Worm (Caenorhabditis elegans) whole organism, young adult: Measurements from ENCODE around the gene F36A4.4.

ENCODE experiments used
- B0035.1 ChIP-seq: sonication (generic microtip); optimal IDR thresholded peaks from 2 replicates; lab custom pipeline; 2016; ENCODE audit warnings: missing genetic modification characterization, mild to moderate bottlenecking, missing compliant biosample characterization, missing genotype, missing genetic modification reagents
- F10E7.11 ChIP-seq: sonication (generic microtip); optimal IDR thresholded peaks from 2 replicates; lab custom pipeline; 2017; ENCODE audit warnings: mild to moderate bottlenecking, missing genetic modification characterization, moderate library complexity, missing compliant biosample characterization
- F33H1.4 ChIP-seq: fragments of 200-800 bp; sonication (Bioruptor generic); IDR thresholded peaks from 2 replicates; pipeline ENCODE4 v1.3.6; 2022; ENCODE audit warnings: missing genetic modification reagents, missing genetic modification characterization, missing compliant biosample characterization
- T26A5.8 ChIP-seq: sonication (generic microtip); optimal IDR thresholded peaks from 2 replicates; lab custom pipeline; 2016; ENCODE audit warnings: missing genetic modification characterization, missing compliant biosample characterization
- Y53F4B.3 ChIP-seq: fragments of 200-800 bp; sonication (Bioruptor generic); IDR thresholded peaks from 2 replicates; pipeline ENCODE4 v1.3.6; 2022; ENCODE audit warnings: missing genetic modification reagents, missing genetic modification characterization, missing compliant biosample characterization
- Y56A3A.18 ChIP-seq: fragments of 200-800 bp; sonication (Bioruptor generic); IDR thresholded peaks from 2 replicates; pipeline ENCODE4 v1.3.6; 2022; ENCODE audit warnings: missing genetic modification reagents, missing genetic modification characterization, missing compliant biosample characterization
- Y95B8A.8 ChIP-seq: fragments of 200-800 bp; sonication (Bioruptor generic); IDR thresholded peaks from 2 replicates; pipeline ENCODE4 v1.3.6; 2022; ENCODE audit warnings: missing genetic modification reagents, missing genetic modification characterization, missing compliant biosample characterization
- atf-7 ChIP-seq: sonication (generic microtip); optimal IDR thresholded peaks from 2 replicates; lab custom pipeline; 2017; ENCODE audit warnings: mild to moderate bottlenecking, missing genetic modification characterization, missing compliant biosample characterization
- attf-5 ChIP-seq: fragments of 200-800 bp; sonication (Bioruptor generic); optimal IDR thresholded peaks from 2 replicates; lab custom pipeline; 2018; ENCODE audit warnings: mild to moderate bottlenecking, missing genetic modification characterization, missing compliant biosample characterization
- attf-6 ChIP-seq: fragments of 200-800 bp; sonication (Bioruptor generic); IDR thresholded peaks from 2 replicates; pipeline ENCODE4 v1.3.6; 2022; ENCODE audit warnings: missing genetic modification reagents, missing genetic modification characterization, missing compliant biosample characterization
- bed-1 ChIP-seq: fragments of 200-800 bp; sonication (Bioruptor generic); IDR thresholded peaks from 2 replicates; pipeline ENCODE4 v1.3.6; 2022; ENCODE audit warnings: missing genetic modification reagents, missing genetic modification characterization, missing compliant biosample characterization
- ceh-100 ChIP-seq: fragments of 200-800 bp; sonication (Bioruptor generic); IDR thresholded peaks from 2 replicates; pipeline ENCODE4 v1.3.6; 2022; ENCODE audit warnings: missing genetic modification reagents, missing genetic modification characterization, missing compliant biosample characterization
- ceh-40 ChIP-seq: fragments of 200-800 bp; sonication (Bioruptor generic); IDR thresholded peaks from 2 replicates; pipeline ENCODE4 v1.3.6; 2022; ENCODE audit warnings: missing genetic modification characterization, missing compliant biosample characterization
- ceh-91 ChIP-seq: fragments of 200-800 bp; sonication (Bioruptor generic); IDR thresholded peaks from 2 replicates; pipeline ENCODE4 v1.3.6; 2022; ENCODE audit warnings: missing genetic modification reagents, missing genetic modification characterization, missing compliant biosample characterization
- chd-7 ChIP-seq: sonication (generic microtip); optimal IDR thresholded peaks from 2 replicates; lab custom pipeline; 2016; ENCODE audit warnings: mild to moderate bottlenecking, missing genetic modification characterization, moderate library complexity, missing compliant biosample characterization
- efl-1 ChIP-seq: fragments of 150-350 bp; optimal IDR thresholded peaks from 2 replicates; lab custom pipeline; 2014; ENCODE audit warnings: missing biosample characterization, missing genetic modification reagents, missing genetic modification characterization
- ekl-4 ChIP-seq: fragments of 200-800 bp; sonication (Bioruptor generic); IDR thresholded peaks from 2 replicates; pipeline ENCODE4 v1.3.6; 2022; ENCODE audit warnings: missing genetic modification reagents, missing genetic modification characterization, missing compliant biosample characterization
- him-1 ChIP-seq: sonication (generic microtip); optimal IDR thresholded peaks from 2 replicates; lab custom pipeline; 2016; ENCODE audit warnings: missing genotype, missing genetic modification reagents, missing genetic modification characterization, missing compliant biosample characterization
- hlh-12 ChIP-seq: sonication (generic microtip); optimal IDR thresholded peaks from 2 replicates; lab custom pipeline; 2016; ENCODE audit warnings: missing genetic modification characterization, missing compliant biosample characterization
- hsf-1 ChIP-seq: fragments of 200-800 bp; sonication (Bioruptor generic); IDR thresholded peaks from 2 replicates; pipeline ENCODE4 v1.3.6; 2022; ENCODE audit warnings: missing genetic modification reagents, missing genetic modification characterization, missing compliant biosample characterization
- lag-1 ChIP-seq: fragments of 200-800 bp; sonication (Bioruptor generic); IDR thresholded peaks from 2 replicates; pipeline ENCODE4 v1.3.6; 2022; ENCODE audit warnings: missing genetic modification reagents, missing genetic modification characterization, missing compliant biosample characterization
- let-526 ChIP-seq: fragments of 200-800 bp; sonication (Bioruptor generic); IDR thresholded peaks from 2 replicates; pipeline ENCODE4 v1.3.6; 2022; ENCODE audit warnings: missing genetic modification reagents, missing genetic modification characterization, missing compliant biosample characterization
- mcd-1 ChIP-seq: fragments of 200-800 bp; sonication (Bioruptor generic); IDR thresholded peaks from 2 replicates; pipeline ENCODE4 v1.3.6; 2022; ENCODE audit warnings: missing genetic modification reagents, missing genetic modification characterization, missing compliant biosample characterization
- mes-4 ChIP-seq: sonication (generic microtip); optimal IDR thresholded peaks from 2 replicates; lab custom pipeline; 2016; ENCODE audit warnings: missing genotype, missing genetic modification characterization, missing compliant biosample characterization
- nfya-2 ChIP-seq: fragments of 200-800 bp; sonication (Bioruptor generic); IDR thresholded peaks from 2 replicates; pipeline ENCODE4 v1.3.6; 2022; ENCODE audit warnings: missing genetic modification reagents, missing genetic modification characterization, missing compliant biosample characterization
- nhr-179 ChIP-seq: sonication (generic microtip); optimal IDR thresholded peaks from 2 replicates; lab custom pipeline; 2016; ENCODE audit warnings: mild to moderate bottlenecking, missing genetic modification characterization, missing compliant biosample characterization
- nhr-27 ChIP-seq: fragments of 200-800 bp; sonication (Bioruptor generic); optimal IDR thresholded peaks from 2 replicates; lab custom pipeline; 2018; ENCODE audit warnings: mild to moderate bottlenecking, missing genetic modification characterization, moderate library complexity, missing compliant biosample characterization
- nhr-90 ChIP-seq: sonication (generic microtip); optimal IDR thresholded peaks from 2 replicates; lab custom pipeline; 2016; ENCODE audit warnings: missing genotype, mild to moderate bottlenecking, missing genetic modification characterization, missing compliant biosample characterization
- pha-4 ChIP-seq: fragments of 150-350 bp; sonication (generic microtip); optimal IDR thresholded peaks from 2 replicates; lab custom pipeline; 2014; ENCODE audit warnings: missing biosample characterization, missing genetic modification reagents, missing genetic modification characterization
- rec-8 ChIP-seq, 2 experiments: sonication (generic microtip); optimal IDR thresholded peaks; 2 replicates each; lab custom pipeline; 2016; ENCODE audit warnings: mild to moderate bottlenecking in 2 of 2, missing genetic modification characterization in 2 of 2, missing genetic modification reagents in 2 of 2, missing genotype in 2 of 2, missing biosample characterization in 1 of 2, missing compliant biosample characterization in 1 of 2, moderate library complexity in 1 of 2
- sdz-38 ChIP-seq: sonication (generic microtip); optimal IDR thresholded peaks from 2 replicates; lab custom pipeline; 2016; ENCODE audit warnings: missing genotype, missing genetic modification characterization, missing compliant biosample characterization
- sea-2 ChIP-seq: fragments of 200-800 bp; sonication (Bioruptor generic); IDR thresholded peaks from 2 replicates; pipeline ENCODE4 v1.3.6; 2022; ENCODE audit warnings: missing genetic modification characterization, missing compliant biosample characterization
- snpc-1.1 ChIP-seq: sonication (generic microtip); optimal IDR thresholded peaks from 2 replicates; lab custom pipeline; 2017; ENCODE audit warnings: missing genetic modification characterization, mild to moderate bottlenecking, missing compliant biosample characterization, antibody characterized with exemption, moderate library complexity, missing genotype, missing genetic modification reagents; ENCODE audit not compliant: insufficient read depth
- snpc-4 ChIP-seq, 5 experiments: fragments of 150-350 bp in 1 of 5; sonication (generic microtip) in 4 of 5; optimal IDR thresholded peaks; 2 replicates each; lab custom pipeline; 2014 to 2018; ENCODE audit warnings: missing genetic modification characterization in 5 of 5, missing biosample characterization in 3 of 5, antibody characterized with exemption in 2 of 5, mild to moderate bottlenecking in 2 of 5, missing compliant biosample characterization in 2 of 5, missing genotype in 2 of 5, moderate library complexity in 2 of 5, missing genetic modification reagents in 1 of 5
- somi-1 ChIP-seq: fragments of 200-800 bp; sonication (Bioruptor generic); optimal IDR thresholded peaks from 2 replicates; lab custom pipeline; 2018; ENCODE audit warnings: mild to moderate bottlenecking, missing genetic modification characterization, missing compliant biosample characterization
- sptf-2 ChIP-seq: fragments of 200-800 bp; sonication (Bioruptor generic); optimal IDR thresholded peaks from 2 replicates; lab custom pipeline; 2018; ENCODE audit warnings: mild to moderate bottlenecking, missing genetic modification characterization, missing compliant biosample characterization
- unc-130 ChIP-seq: sonication (generic microtip); optimal IDR thresholded peaks from 2 replicates; lab custom pipeline; 2016; ENCODE audit warnings: missing genetic modification reagents, missing genetic modification characterization, missing compliant biosample characterization
- xnd-1 ChIP-seq: sonication (generic microtip); optimal IDR thresholded peaks from 2 replicates; lab custom pipeline; 2016; ENCODE audit warnings: missing genotype, missing genetic modification reagents, missing genetic modification characterization, missing compliant biosample characterization
- ztf-25 ChIP-seq: fragments of 200-800 bp; sonication (Bioruptor generic); IDR thresholded peaks from 2 replicates; pipeline ENCODE4 v1.3.6; 2022; ENCODE audit warnings: missing genetic modification reagents, missing genetic modification characterization, missing compliant biosample characterization
- ztf-26 ChIP-seq: sonication (generic microtip); optimal IDR thresholded peaks from 2 replicates; lab custom pipeline; 2017; ENCODE audit warnings: missing genetic modification characterization, missing compliant biosample characterization
- ztf-3 ChIP-seq: fragments of 200-800 bp; sonication (Bioruptor generic); optimal IDR thresholded peaks from 2 replicates; lab custom pipeline; 2018; ENCODE audit warnings: mild to moderate bottlenecking, missing genetic modification characterization, missing compliant biosample characterization
- ztf-6 ChIP-seq: fragments of 200-800 bp; sonication (Bioruptor generic); IDR thresholded peaks from 2 replicates; pipeline ENCODE4 v1.3.6; 2022; ENCODE audit warnings: missing genetic modification reagents, missing genetic modification characterization, missing compliant biosample characterization

F36A4.4 gene

DNA sequence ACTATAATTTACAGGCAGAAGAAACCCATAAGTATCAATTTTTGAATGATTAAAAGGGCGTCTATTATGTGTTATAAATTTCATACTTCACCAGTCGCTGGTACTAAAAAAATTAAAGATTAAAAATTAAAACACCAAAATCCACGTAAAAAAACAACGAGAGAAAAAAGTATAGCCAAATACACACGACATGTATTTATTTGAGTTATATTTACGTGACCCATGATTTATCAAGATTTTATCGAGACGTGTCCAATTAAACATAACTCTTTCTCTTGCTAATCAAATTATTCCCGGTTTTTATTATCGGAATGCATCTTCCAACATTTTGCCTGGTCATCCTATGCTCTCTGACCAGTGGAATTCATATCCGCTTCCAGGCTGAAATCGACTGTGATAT is at the start of gene F36A4.4:
Gene F36A4.4, plus strand, starts transcription at position 301 of the 400 bp plus-strand sequence.
- TF ChIP-seq mcd-1 (no peak), sptf-2 (GFP tag; lab: Kevin White, UChicago) (no peak), snpc-1.1 (tag; lab: Kevin White, UChicago) (no peak), Y53F4B.3 (GFP tag; lab: Robert Waterston, UW) (no peak), ceh-91 (GFP tag; lab: Robert Waterston, UW) (no peak), sdz-38 (tag; lab: Kevin White, UChicago) (no peak), sea-2 (no peak), atf-7 (tag; lab: Kevin White, UChicago) (no peak), attf-6 (GFP tag; lab: Robert Waterston, UW) (no peak), F10E7.11 (tag; lab: Kevin White, UChicago) (no peak), nfya-2 (GFP tag; lab: Robert Waterston, UW) (no peak), somi-1 (no peak), hsf-1 (GFP tag; lab: Robert Waterston, UW) (no peak)

ce11 chrIV:4218276-4218675 is 49.1 kb upstream of the F36A4.4 start:
- TF ChIP-seq xnd-1 (tag; lab: Kevin White, UChicago) (no peak), chd-7 (no peak), nhr-179 (tag; lab: Kevin White, UChicago) (no peak), Y56A3A.18 (GFP tag; lab: Robert Waterston, UW) (0 out of 2 replicates have a peak, but pooled peaks have one; percentile 39), ceh-100 (GFP tag; lab: Robert Waterston, UW) (no peak)

ce11 chrIV:4219983-4220382 is 47.4 kb upstream of the F36A4.4 start, which contains the start of gene F30B5.11:
TSS of gene F30B5.11 (minus strand) at chrIV:4220083.
- TF ChIP-seq ztf-6, result no peak

DNA sequence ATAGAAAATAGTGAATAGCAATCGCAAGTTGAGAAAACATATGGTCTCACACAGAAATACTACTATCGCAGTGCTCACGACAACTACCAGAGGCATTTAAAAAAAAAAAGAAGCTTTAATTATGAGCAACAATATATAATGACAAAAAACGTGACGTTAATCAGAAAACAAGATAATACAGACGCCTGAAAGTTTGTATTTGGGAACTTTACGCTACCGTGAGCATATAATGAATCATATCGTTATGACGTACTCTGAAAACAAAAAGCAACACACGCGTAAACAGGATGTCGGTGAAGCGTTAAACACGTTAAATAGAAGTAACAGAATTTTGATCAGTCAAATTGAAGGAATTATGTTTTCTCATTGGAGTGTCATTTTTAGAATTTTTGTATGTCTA is 41.6 kb upstream of the F36A4.4 start, which contains the start of gene srbc-71:
Gene srbc-71, minus strand, starts transcription at position 101 of the 400 bp plus-strand sequence.
- no peak for TF ChIP-seq Y95B8A.8 (GFP tag; lab: Robert Waterston, UW)
- TF ChIP-seq unc-130 (GFP tag; lab: Kevin White, UChicago), result no peak
- TF ChIP-seq ceh-40 (GFP tag; lab: Robert Waterston, UW), result no peak
- TF ChIP-seq efl-1 (GFP tag; lab: Kevin White, UChicago), result no peak
- no peak for TF ChIP-seq Y56A3A.18 (GFP tag; lab: Robert Waterston, UW)
- no peak for TF ChIP-seq nhr-90 (tag; lab: Kevin White, UChicago)
- no peak for TF ChIP-seq rec-8 (tag; optimal IDR thresholded peaks at IDR 0.05; lab: Kevin White, UChicago)
- TF ChIP-seq mes-4 (tag; lab: Kevin White, UChicago), result no peak
- TF ChIP-seq ztf-25 (GFP tag; lab: Robert Waterston, UW), result no peak
- TF ChIP-seq hlh-12 (tag; lab: Kevin White, UChicago), result no peak
- TF ChIP-seq Y53F4B.3 (GFP tag; lab: Robert Waterston, UW), result no peak
- TF ChIP-seq attf-6 (GFP tag; lab: Robert Waterston, UW), result no peak
- no peak for TF ChIP-seq atf-7 (tag; lab: Kevin White, UChicago)
- TF ChIP-seq nhr-27 (tag; lab: Kevin White, UChicago), result no peak
- TF ChIP-seq ekl-4, result no peak
- no peak for TF ChIP-seq T26A5.8
- no peak for TF ChIP-seq him-1

- no peak for TF ChIP-seq lag-1 (GFP tag; lab: Robert Waterston, UW)
- TF ChIP-seq snpc-1.1 (tag; lab: Kevin White, UChicago), result no peak
- TF ChIP-seq ztf-26 (tag; lab: Kevin White, UChicago), result no peak
- TF ChIP-seq chd-7, result no peak
- TF ChIP-seq bed-1, result no peak
- TF ChIP-seq snpc-4 (GFP tag; optimal IDR thresholded peaks at IDR 0.05; lab: Kevin White, UChicago), result no peak
- no peak for TF ChIP-seq snpc-4 (tag; optimal IDR thresholded peaks at IDR 0.05; lab: Kevin White, UChicago)
- no peak for TF ChIP-seq attf-6 (GFP tag; lab: Robert Waterston, UW)
- no peak for TF ChIP-seq attf-5 (GFP tag; lab: Kevin White, UChicago)
- no peak for TF ChIP-seq Y56A3A.18 (GFP tag; lab: Robert Waterston, UW)
- no peak for TF ChIP-seq ztf-3
- TF ChIP-seq F33H1.4 (GFP tag; lab: Robert Waterston, UW), result no peak
- TF ChIP-seq let-526 (GFP tag; lab: Robert Waterston, UW), result no peak
- no peak for TF ChIP-seq ztf-6
- TF ChIP-seq Y53F4B.3 (GFP tag; lab: Robert Waterston, UW), result no peak
- TF ChIP-seq pha-4 (tag; lab: Kevin White, UChicago), result no peak
- TF ChIP-seq B0035.1 (tag; lab: Kevin White, UChicago), result no peak
These were observed 39.5 kb upstream of the F36A4.4 start, which contains the start of gene srbc-70 for ce11 chrIV:4227917-4228316. TSS of gene srbc-70 (minus strand) at chrIV:4228017.
